Worm (Caenorhabditis elegans): Measurements from ENCODE around the gene F45E1.4.

Gene F45E1.4

DNA sequence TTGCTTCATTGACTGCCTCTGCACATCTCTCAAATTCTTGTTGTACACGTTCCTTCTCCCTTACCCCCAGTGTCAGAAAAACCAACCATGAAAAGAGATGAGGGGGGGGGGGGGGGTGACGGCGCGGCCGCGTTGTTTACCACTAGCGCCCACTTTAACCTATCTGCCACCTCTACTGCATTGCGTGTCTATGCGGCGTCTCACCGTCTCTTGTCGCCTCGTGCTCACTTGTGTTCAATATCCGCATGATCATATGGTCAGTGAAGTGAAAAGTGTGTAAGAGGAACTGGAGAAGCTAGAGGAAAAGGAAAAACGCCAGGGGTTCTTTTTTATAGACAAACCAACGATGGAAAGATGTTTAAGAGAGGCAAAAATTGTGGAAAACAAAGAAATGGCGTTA lies 33.9 kb downstream of the F45E1.4 start (continued):
- TF ChIP-seq snpc-4 (tag; optimal IDR thresholded peaks at IDR 0.05) (peak; percentile 11), ces-1 (GFP tag; optimal IDR thresholded peaks at IDR 0.05) (no peak), pqm-1 (tag; optimal IDR thresholded peaks at IDR 0.05) (no peak), swsn-7 (tag; optimal IDR thresholded peaks at IDR 0.05) (peak; percentile 87), elt-3 (tag; optimal IDR thresholded peaks at IDR 0.05) (peak in 2 of 6 experiments; percentile 35 to 49), xbp-1 (tag; optimal IDR thresholded peaks at IDR 0.05) (peak; percentile 73), nhr-237 (tag; optimal IDR thresholded peaks at IDR 0.05) (no peak), sup-37 (GFP tag; optimal IDR thresholded peaks at IDR 0.05) (peak; percentile 61), mdl-1 (tag; optimal IDR thresholded peaks at IDR 0.05) (peak; percentile 40 to 97), unc-30 (tag; optimal IDR thresholded peaks at IDR 0.05) (no peak), snu-23 (GFP tag; optimal IDR thresholded peaks at IDR 0.05) (peak; percentile 92), grh-1 (GFP tag; IDR thresholded peaks at IDR 0.05) (0 out of 2 replicates have a peak, but pooled peaks have one; percentile 37), blmp-1 (tag; optimal IDR thresholded peaks at IDR 0.05) (peak; percentile 93), dpl-1 (GFP tag; optimal IDR thresholded peaks at IDR 0.05) (peak; percentile 22 to 45 (median 39)), nhr-71 (tag; optimal IDR thresholded peaks at IDR 0.05) (peak; percentile 96), Y116A8C.19 (tag; optimal IDR thresholded peaks at IDR 0.05; ENCODE audit: borderline replicate concordance) (no peak), lin-15B (tag; optimal IDR thresholded peaks at IDR 0.05) (no peak), efl-1 (optimal IDR thresholded peaks at IDR 0.05) (peak; percentile 45 to 60), efl-1 (GFP tag; optimal IDR thresholded peaks at IDR 0.05 in 1 of 2) (peak in 1 of 2 experiments; percentile 43), nhr-85 (tag) (peak; percentile 94), unc-130 (tag; optimal IDR thresholded peaks at IDR 0.05) (peak; percentile 96), jun-1 (tag; optimal IDR thresholded peaks at IDR 0.05) (peak; percentile 80), zip-4 (GFP tag; optimal IDR thresholded peaks at IDR 0.05) (peak; percentile 43), unc-86 (tag; optimal IDR thresholded peaks at IDR 0.05) (peak; percentile 71), fkh-10 (GFP tag; optimal IDR thresholded peaks at IDR 0.05) (peak; percentile 83), dsc-1 (tag; optimal IDR thresholded peaks at IDR 0.05) (peak; percentile 17), ceh-8 (GFP tag; optimal IDR thresholded peaks at IDR 0.05) (peak; percentile 30), vab-15 (tag; optimal IDR thresholded peaks at IDR 0.05) (peak; percentile 73), egl-27 (tag; optimal IDR thresholded peaks at IDR 0.05) (peak in 1 of 2 experiments; percentile 22), alr-1 (tag; optimal IDR thresholded peaks at IDR 0.05; ENCODE audit: borderline replicate concordance) (no peak), nhr-77 (tag; optimal IDR thresholded peaks at IDR 0.05) (no peak), C16A3.4 (tag; optimal IDR thresholded peaks at IDR 0.05) (peak; percentile 80), mep-1 (tag; optimal IDR thresholded peaks at IDR 0.05) (peak; percentile 89), rnt-1 (tag; optimal IDR thresholded peaks at IDR 0.05) (peak; percentile 93), isw-1 (GFP tag; IDR thresholded peaks at IDR 0.05) (peak; percentile 31; the same call in 1 of the 2 replicates), C34B4.2 (tag; optimal IDR thresholded peaks at IDR 0.05) (no peak), aha-1 (tag; optimal IDR thresholded peaks at IDR 0.05) (peak; percentile 31), nhr-47 (tag; optimal IDR thresholded peaks at IDR 0.05) (peak; percentile 86), tbx-2 (tag; optimal IDR thresholded peaks at IDR 0.05) (peak; percentile 91), ztf-11 (tag; optimal IDR thresholded peaks at IDR 0.05) (peak in 1 of 2 experiments; percentile 33), egl-13 (tag; optimal IDR thresholded peaks at IDR 0.05) (peak; percentile 76), ceh-88 (GFP tag; IDR thresholded peaks at IDR 0.05) (peak; percentile 58), F16B12.6 (tag; optimal IDR thresholded peaks at IDR 0.05) (no peak), ceh-63 (GFP tag; optimal IDR thresholded peaks at IDR 0.05) (peak; percentile 47), sox-4 (tag; optimal IDR thresholded peaks at IDR 0.05) (peak; percentile 67), skn-1 (tag; optimal IDR thresholded peaks at IDR 0.05) (peak; percentile 78)
